Fruit fly (Drosophila melanogaster): Measurements from ENCODE around the gene CG4198.

CG4198 gene

dm6 chrX:5332259-5332862, 19.3 kb downstream of the CG4198 start, which contains the start of gene CanB (continued):
- no peak for TF ChIP-seq CG3726 (GFP tag; IDR thresholded peaks at IDR 0.05)
- peak; percentile 73 for TF ChIP-seq amos (GFP tag; IDR thresholded peaks at IDR 0.05; ENCODE audit: partially characterized antibody)
- TF ChIP-seq CG13624 (GFP tag; optimal IDR thresholded peaks at IDR 0.05): peak; percentile 21
- no peak for TF ChIP-seq CHES-1-like (GFP tag; optimal IDR thresholded peaks at IDR 0.05)
- TF ChIP-seq CG6791 (GFP tag; IDR thresholded peaks at IDR 0.05; ENCODE audit: partially characterized antibody): peak; percentile 74
- TF ChIP-seq stwl (tag; optimal IDR thresholded peaks at IDR 0.05): peak; percentile 42
- TF ChIP-seq CG13296 (GFP tag; optimal IDR thresholded peaks at IDR 0.05): no peak
- peak; percentile 67 for TF ChIP-seq CG13287 (GFP tag; IDR thresholded peaks at IDR 0.05; ENCODE audit: partially characterized antibody)
- TF ChIP-seq CG16813 (GFP tag; IDR thresholded peaks at IDR 0.05; ENCODE audit: partially characterized antibody): peak; percentile 75
- no peak for TF ChIP-seq CG6813 (GFP tag; optimal IDR thresholded peaks at IDR 0.05)
- TF ChIP-seq NC2β (GFP tag; optimal IDR thresholded peaks at IDR 0.05): no peak
- peak; percentile 29 for TF ChIP-seq pzg (GFP tag; optimal IDR thresholded peaks at IDR 0.05)
- TF ChIP-seq hbn (GFP tag; IDR thresholded peaks at IDR 0.05; ENCODE audit: partially characterized antibody): peak; percentile 52; the same call in 1 of the 2 replicates
- peak; percentile 57 for TF ChIP-seq Bgb (GFP tag; IDR thresholded peaks at IDR 0.05; ENCODE audit: partially characterized antibody)
- TF ChIP-seq CG3163 (GFP tag; optimal IDR thresholded peaks at IDR 0.05): peak; percentile 2
- no peak for TF ChIP-seq B-H2 (GFP tag; optimal IDR thresholded peaks at IDR 0.05)
- TF ChIP-seq CG16779 (GFP tag; IDR thresholded peaks at IDR 0.05): no peak
- no peak for TF ChIP-seq CG8388 (GFP tag; optimal IDR thresholded peaks at IDR 0.05)
- peak; percentile 17 for TF ChIP-seq CG11504 (tag; optimal IDR thresholded peaks at IDR 0.05)
- no peak for TF ChIP-seq CG11085 (GFP tag; IDR thresholded peaks at IDR 0.05)
- no peak for TF ChIP-seq Stat92E (GFP tag; optimal IDR thresholded peaks at IDR 0.05)
- TF ChIP-seq Hmr (GFP tag; optimal IDR thresholded peaks at IDR 0.05): peak; percentile 30
- peak; percentile 17 for TF ChIP-seq ftz-f1 (GFP tag; optimal IDR thresholded peaks at IDR 0.05)
- no peak for TF ChIP-seq hkb (optimal IDR thresholded peaks at IDR 0.05)
- 0 out of 2 replicates have a peak, but pooled peaks have one; percentile 28 for TF ChIP-seq hkb (GFP tag; IDR thresholded peaks at IDR 0.05)
- TF ChIP-seq CG18011 (GFP tag; optimal IDR thresholded peaks at IDR 0.05): no peak
- peak; percentile 53; the same call in 2 of the 3 replicates for TF ChIP-seq Opbp (GFP tag; IDR thresholded peaks at IDR 0.05; ENCODE audit: partially characterized antibody)
- TF ChIP-seq ems (GFP tag; optimal IDR thresholded peaks at IDR 0.05): no peak
- no peak for TF ChIP-seq cg (GFP tag; optimal IDR thresholded peaks at IDR 0.05)
- peak; percentile 55; the same call in 1 of the 3 replicates for TF ChIP-seq CG34224 (GFP tag; IDR thresholded peaks at IDR 0.05; ENCODE audit: partially characterized antibody)
- TF ChIP-seq corto (GFP tag; optimal IDR thresholded peaks at IDR 0.05): no peak
- no peak for TF ChIP-seq CkIIα-i1 (GFP tag; IDR thresholded peaks at IDR 0.05)
- no peak for TF ChIP-seq CG14965 (GFP tag; optimal IDR thresholded peaks at IDR 0.05; ENCODE audit: borderline replicate concordance)
- no peak for TF ChIP-seq CG18262 (tag; optimal IDR thresholded peaks at IDR 0.05)
- TF ChIP-seq CG2129 (GFP tag; IDR thresholded peaks at IDR 0.05; ENCODE audit: partially characterized antibody): peak; percentile 69
- no peak for TF ChIP-seq sim (GFP tag; IDR thresholded peaks at IDR 0.05)
- peak; percentile 5 for TF ChIP-seq CG9817 (tag; optimal IDR thresholded peaks at IDR 0.05)
- no peak for TF ChIP-seq NC2α (GFP tag; optimal IDR thresholded peaks at IDR 0.05)
- TF ChIP-seq CG15696 (tag; optimal IDR thresholded peaks at IDR 0.05): no peak
- peak; percentile 23 for TF ChIP-seq Sox102F (GFP tag; optimal IDR thresholded peaks at IDR 0.05)
- no peak for TF ChIP-seq Mrtf (GFP tag; IDR thresholded peaks at IDR 0.05)
- no peak for TF ChIP-seq Dbx (GFP tag; IDR thresholded peaks at IDR 0.05)
- TF ChIP-seq bcd (GFP tag; optimal IDR thresholded peaks at IDR 0.05): no peak
- peak; percentile 29 for TF ChIP-seq gem (tag; optimal IDR thresholded peaks at IDR 0.05)
- TF ChIP-seq CG4404 (GFP tag; IDR thresholded peaks at IDR 0.05): no peak
- no peak for TF ChIP-seq fd3F (GFP tag; optimal IDR thresholded peaks at IDR 0.05)
- TF ChIP-seq CG7963 (GFP tag; IDR thresholded peaks at IDR 0.05; ENCODE audit: partially characterized antibody): 0 out of 3 replicates have a peak, but pooled peaks have one; percentile 5
- TF ChIP-seq CG30431 (GFP tag; optimal IDR thresholded peaks at IDR 0.05): no peak
